Worm (Caenorhabditis elegans) whole organism, late embryonic: Measurements from ENCODE around the gene ttm-2.

Experiments used
- ama-1 ChIP-seq: fragments of 150-350 bp; optimal IDR thresholded peaks from 2 replicates; lab custom pipeline; 2014
- rnt-1 ChIP-seq: sonication (generic microtip); optimal IDR thresholded peaks from 2 replicates; lab custom pipeline; 2016; ENCODE audit warnings: missing genetic modification characterization, missing compliant biosample characterization

DNA sequence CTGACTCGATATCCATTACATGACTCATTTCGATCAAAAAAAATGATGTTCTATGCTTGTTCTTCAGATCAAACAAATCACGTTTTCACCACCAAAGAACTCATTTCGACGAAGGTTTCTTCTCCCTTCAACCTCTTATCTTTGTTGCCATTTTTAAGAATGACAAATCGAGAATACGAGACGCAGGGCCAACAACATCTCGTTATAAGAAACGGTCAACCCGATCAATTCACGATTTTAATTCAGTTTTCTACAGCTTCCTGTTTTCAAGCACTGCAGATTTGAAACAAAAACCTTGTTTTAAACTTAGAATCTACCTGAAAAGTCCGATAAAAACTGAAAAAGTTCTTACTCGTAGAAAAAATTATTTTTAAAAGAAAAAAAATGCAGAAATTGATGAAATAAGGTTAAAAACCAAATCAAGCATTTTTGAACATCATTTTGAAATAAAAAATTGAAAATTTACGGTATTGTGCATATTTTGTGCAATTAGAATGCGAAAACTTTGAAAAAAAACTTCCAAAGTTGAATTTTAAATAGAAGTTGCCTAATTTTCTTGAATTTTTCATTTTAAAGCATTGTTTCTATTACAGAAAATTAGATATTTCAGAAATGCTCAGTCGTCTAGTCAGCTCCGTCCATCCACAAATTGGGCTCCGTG is 24.5 kb downstream of the ttm-2 start, which contains the start of gene acs-11:
- no peak for TF ChIP-seq rnt-1 (tag; lab: Kevin White, UChicago)
- TF ChIP-seq ama-1 (lab: Kevin White, UChicago), result no peak
